Worm (Caenorhabditis elegans) whole organism, L4/young adult: ENCODE measurements around the gene col-152.

ENCODE experiments used
- W03F9.2 ChIP-seq: fragments of 150-350 bp; optimal IDR thresholded peaks from 2 replicates; lab custom pipeline; 2014; ENCODE audit warnings: missing biosample characterization, missing genetic modification characterization
- him-1 ChIP-seq: sonication (generic microtip); optimal IDR thresholded peaks from 2 replicates; lab custom pipeline; 2016; ENCODE audit warnings: missing genotype, missing genetic modification reagents, missing genetic modification characterization, missing compliant biosample characterization

- no peak for TF ChIP-seq him-1 (tag; lab: Kevin White, UChicago)
- no peak for TF ChIP-seq W03F9.2 (tag; lab: Kevin White, UChicago)
These were observed 46.5 kb upstream of the col-152 start, which contains the start of gene dmsr-8 for ce11 chrV:10514271-10514670.
